Fruit fly (Drosophila melanogaster): ENCODE measurements around the gene Pfdn6.

Pfdn6 gene

dm6 chr3L:19906780-19907705 is 16.4 kb upstream of the Pfdn6 start (continued):
- peak; percentile 74 for TF ChIP-seq peb (GFP tag; IDR thresholded peaks at IDR 0.05)
- peak; percentile 26 for TF ChIP-seq CG4820 (GFP tag; optimal IDR thresholded peaks at IDR 0.05)
- TF ChIP-seq jigr1 (GFP tag; IDR thresholded peaks at IDR 0.05): no peak
- TF ChIP-seq bsh (GFP tag; optimal IDR thresholded peaks at IDR 0.05): peak in 1 of 2 experiments; percentile 77
- TF ChIP-seq CG2129 (GFP tag; IDR thresholded peaks at IDR 0.05; ENCODE audit: partially characterized antibody): no peak
- peak; percentile 78 for TF ChIP-seq CG1529 (GFP tag; optimal IDR thresholded peaks at IDR 0.05)
- no peak; the same call in 1 of the 2 replicates for TF ChIP-seq Oaz (GFP tag; IDR thresholded peaks at IDR 0.05)
- no peak for TF ChIP-seq Dref (GFP tag; IDR thresholded peaks at IDR 0.05)
- peak; percentile 82 for TF ChIP-seq CG4360 (GFP tag; IDR thresholded peaks at IDR 0.05)
- peak in 1 of 3 experiments; percentile 28 for TF ChIP-seq Stat92E (GFP tag; optimal IDR thresholded peaks at IDR 0.05)
- peak; percentile 51 for TF ChIP-seq CG12219 (GFP tag; optimal IDR thresholded peaks at IDR 0.05)
- peak; percentile 46 for TF ChIP-seq nerfin-1 (tag; optimal IDR thresholded peaks at IDR 0.05)
- TF ChIP-seq trh (GFP tag; optimal IDR thresholded peaks at IDR 0.05): peak; percentile 15
- no peak for TF ChIP-seq Hr39 (optimal IDR thresholded peaks at IDR 0.05)
- TF ChIP-seq repo (GFP tag; optimal IDR thresholded peaks at IDR 0.05): peak; percentile 62
- no peak for TF ChIP-seq Doc3 (GFP tag; IDR thresholded peaks at IDR 0.05; ENCODE audit: partially characterized antibody)
- TF ChIP-seq NK7.1 (GFP tag; optimal IDR thresholded peaks at IDR 0.05): peak; percentile 31
- TF ChIP-seq Tbp (GFP tag; optimal IDR thresholded peaks at IDR 0.05): no peak
- TF ChIP-seq CG5245 (GFP tag; optimal IDR thresholded peaks at IDR 0.05): peak; percentile 57
- peak; percentile 66 for TF ChIP-seq HLHmδ (GFP tag; optimal IDR thresholded peaks at IDR 0.05)
- TF ChIP-seq CG2889 (GFP tag; IDR thresholded peaks at IDR 0.05): no peak
- TF ChIP-seq gcm2 (GFP tag; optimal IDR thresholded peaks at IDR 0.05): no peak
- TF ChIP-seq H15 (GFP tag; IDR thresholded peaks at IDR 0.05): peak; percentile 65; the same call in 2 of the 3 replicates
- TF ChIP-seq CG7372 (GFP tag; IDR thresholded peaks at IDR 0.05): 0 out of 2 replicates have a peak, but pooled peaks have one; percentile 15
- peak; percentile 62 for TF ChIP-seq Lhr (GFP tag; optimal IDR thresholded peaks at IDR 0.05)
- TF ChIP-seq toy (GFP tag; IDR thresholded peaks at IDR 0.05): peak; percentile 21; the same call in 1 of the 2 replicates
- TF ChIP-seq CG10274 (GFP tag; optimal IDR thresholded peaks at IDR 0.05): peak; percentile 18
- TF ChIP-seq CG11093 (GFP tag; IDR thresholded peaks at IDR 0.05): peak; percentile 48; the same call in 1 of the 3 replicates
- peak; percentile 35; the same call in 1 of the 3 replicates for TF ChIP-seq dysf (GFP tag; IDR thresholded peaks at IDR 0.05)
- no peak for TF ChIP-seq Rx (GFP tag; IDR thresholded peaks at IDR 0.05)
- peak; percentile 64 for TF ChIP-seq CG1792 (GFP tag; optimal IDR thresholded peaks at IDR 0.05)
- TF ChIP-seq ranshi (GFP tag; IDR thresholded peaks at IDR 0.05): peak; percentile 66; the same call in 1 of the 2 replicates
- TF ChIP-seq p53 (GFP tag; optimal IDR thresholded peaks at IDR 0.05): peak; percentile 33
- TF ChIP-seq grau (tag; optimal IDR thresholded peaks at IDR 0.05): peak; percentile 20
- TF ChIP-seq CG15514 (GFP tag; optimal IDR thresholded peaks at IDR 0.05): peak; percentile 73
- TF ChIP-seq ems (GFP tag; optimal IDR thresholded peaks at IDR 0.05): peak; percentile 20
- peak; percentile 13 for TF ChIP-seq trem (tag; optimal IDR thresholded peaks at IDR 0.05)
- peak; percentile 84; the same call in 1 of the 3 replicates for TF ChIP-seq ci (GFP tag; IDR thresholded peaks at IDR 0.05)
- no peak for TF ChIP-seq vnd (GFP tag; IDR thresholded peaks at IDR 0.05; ENCODE audit: partially characterized antibody)
- TF ChIP-seq ham (GFP tag; IDR thresholded peaks at IDR 0.05): no peak
- no peak for TF ChIP-seq lmd (GFP tag; IDR thresholded peaks at IDR 0.05)
- peak; percentile 74 for TF ChIP-seq CG12236 (GFP tag; optimal IDR thresholded peaks at IDR 0.05)
- TF ChIP-seq pita (GFP tag; optimal IDR thresholded peaks at IDR 0.05): no peak
- TF ChIP-seq Dad (GFP tag; optimal IDR thresholded peaks at IDR 0.05): peak; percentile 22
- TF ChIP-seq chif (GFP tag; optimal IDR thresholded peaks at IDR 0.05): peak; percentile 34 to 43
- no peak for TF ChIP-seq Sin3A (optimal IDR thresholded peaks at IDR 0.05)
- TF ChIP-seq Ravus (GFP tag; IDR thresholded peaks at IDR 0.05): no peak; the same call in 1 of the 2 replicates
- TF ChIP-seq br (optimal IDR thresholded peaks at IDR 0.05): no peak
- peak; percentile 69 for TF ChIP-seq zf30C (GFP tag; optimal IDR thresholded peaks at IDR 0.05)
- TF ChIP-seq fd3F (GFP tag; optimal IDR thresholded peaks at IDR 0.05): peak; percentile 64

All from whole organism, embryonic.